Worm (Caenorhabditis elegans): ENCODE data around the gene dnj-7.

DNA sequence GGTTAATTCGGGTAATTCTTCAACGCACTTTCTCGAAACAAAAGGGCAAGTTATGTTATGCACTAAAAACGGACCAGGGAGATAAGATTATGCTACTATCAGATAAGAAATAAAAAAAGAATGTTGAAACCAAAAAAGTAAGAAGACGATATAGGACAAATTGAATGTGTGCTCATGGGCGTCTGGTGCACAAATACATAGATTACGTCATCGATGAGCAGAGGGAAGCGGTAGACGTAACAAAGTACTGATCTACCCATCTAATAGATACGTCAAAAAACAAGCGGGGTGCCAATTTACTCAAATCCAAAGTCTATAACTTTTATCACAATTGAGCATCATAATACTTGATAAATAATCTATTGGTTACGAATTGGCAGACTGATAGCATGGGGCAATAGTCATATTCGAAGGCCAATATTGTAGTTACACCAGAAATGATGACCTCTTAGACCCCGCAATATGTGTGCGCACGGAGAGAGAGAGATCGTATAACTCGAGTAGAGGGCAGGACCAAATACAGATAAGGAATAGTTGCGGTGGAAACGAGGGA is 42.3 kb upstream of the dnj-7 start:
- TF ChIP-seq nhr-76 (tag; optimal IDR thresholded peaks at IDR 0.05) (no peak), ama-1 (optimal IDR thresholded peaks at IDR 0.05) (no peak), pqm-1 (tag; optimal IDR thresholded peaks at IDR 0.05) (no peak), snpc-4 (tag; optimal IDR thresholded peaks at IDR 0.05) (no peak), ceh-16 (tag; optimal IDR thresholded peaks at IDR 0.05) (no peak), daf-12 (tag; optimal IDR thresholded peaks at IDR 0.05) (no peak), ceh-28 (tag; optimal IDR thresholded peaks at IDR 0.05) (no peak)
